Worm (Caenorhabditis elegans): Measurements from ENCODE around the gene T23G7.3.

ce11 chrII:9116404-9116803 is 51.2 kb downstream of the T23G7.3 start:
- TF ChIP-seq him-1 (tag; optimal IDR thresholded peaks at IDR 0.05) (no peak), dao-5 (tag; optimal IDR thresholded peaks at IDR 0.05) (no peak)

Data from whole organism, L4/young adult.